Worm (Caenorhabditis elegans): ENCODE results near the gene str-41.

DNA sequence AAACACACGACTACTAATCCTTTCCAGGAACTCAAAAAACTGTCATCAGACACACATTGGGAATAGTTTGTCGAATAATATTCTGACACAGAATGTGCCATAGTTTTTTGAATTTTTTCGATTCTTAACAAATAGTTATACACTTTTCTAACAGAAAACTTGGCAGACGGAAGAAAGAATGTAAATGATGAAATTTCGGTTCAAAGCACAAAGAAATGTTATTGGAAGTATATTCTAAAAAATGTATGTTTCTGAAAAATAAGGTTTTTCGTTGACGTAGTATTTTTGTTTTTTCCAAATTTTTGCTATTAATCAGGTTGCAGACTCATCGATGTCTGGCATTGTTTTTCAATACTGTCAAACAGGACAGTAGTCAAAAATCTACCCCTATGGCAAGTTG lies 49.1 kb downstream of the str-41 start, which contains the start of gene srh-92:
- TF ChIP-seq unc-98 (GFP tag; IDR thresholded peaks at IDR 0.05), result no peak
- TF ChIP-seq hlh-4 (tag; optimal IDR thresholded peaks at IDR 0.05), result no peak
- TF ChIP-seq ama-1 (optimal IDR thresholded peaks at IDR 0.05), result no peak
- no peak for TF ChIP-seq mef-2 (tag; optimal IDR thresholded peaks at IDR 0.05)
- TF ChIP-seq lin-39 (tag; optimal IDR thresholded peaks at IDR 0.05), result no peak
- TF ChIP-seq dpl-1 (GFP tag; optimal IDR thresholded peaks at IDR 0.05), result no peak
- TF ChIP-seq unc-62 (GFP tag; optimal IDR thresholded peaks at IDR 0.05), result no peak
- TF ChIP-seq nhr-237 (tag; optimal IDR thresholded peaks at IDR 0.05), result no peak
- TF ChIP-seq lsy-2 (tag; optimal IDR thresholded peaks at IDR 0.05), result no peak
